Fruit fly (Drosophila melanogaster): ENCODE results near the gene Ptpa.

Gene Ptpa

dm6 chr2L:3345763-3346482 is 30.9 kb upstream of the Ptpa start (continued):
- TF ChIP-seq CG13894 (tag; optimal IDR thresholded peaks at IDR 0.05) = no peak
- no peak for TF ChIP-seq CG10321 (GFP tag; IDR thresholded peaks at IDR 0.05)
- peak; percentile 90 for TF ChIP-seq lbe (GFP tag; optimal IDR thresholded peaks at IDR 0.05)
- TF ChIP-seq CG1024 (GFP tag; IDR thresholded peaks at IDR 0.05) = no peak

DNA sequence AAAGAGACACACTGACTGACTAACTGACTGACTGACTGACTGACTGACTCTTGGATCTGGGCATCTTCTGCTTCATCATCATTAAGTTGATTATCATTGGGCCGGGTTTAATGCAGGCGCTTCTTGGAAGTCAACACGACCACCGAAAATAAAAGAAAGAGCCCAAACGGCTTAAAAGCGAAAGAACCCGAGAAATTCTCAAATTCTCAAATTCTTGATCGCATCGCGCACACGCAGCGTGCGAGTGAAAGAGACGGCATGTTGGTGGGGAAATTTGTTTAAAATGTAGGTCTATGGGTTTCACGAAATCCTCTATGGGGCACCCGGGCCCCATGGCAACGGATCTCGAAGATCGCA is 30.3 kb upstream of the Ptpa start:
- TF ChIP-seq CG10366 (GFP tag; IDR thresholded peaks at IDR 0.05) (no peak), CG11696 (GFP tag; IDR thresholded peaks at IDR 0.05) (no peak), Scr (GFP tag; IDR thresholded peaks at IDR 0.05; ENCODE audit: partially characterized antibody) (no peak), Stat92E (GFP tag; optimal IDR thresholded peaks at IDR 0.05) (peak in 1 of 3 experiments; percentile 91), CG6791 (GFP tag; IDR thresholded peaks at IDR 0.05; ENCODE audit: partially characterized antibody) (peak; percentile 53; the same call in 1 of the 3 replicates), zfh1 (GFP tag; IDR thresholded peaks at IDR 0.05) (no peak), Blimp-1 (GFP tag; optimal IDR thresholded peaks at IDR 0.05) (peak; percentile 24), bbx (GFP tag; IDR thresholded peaks at IDR 0.05; ENCODE audit: partially characterized antibody) (no peak), CG1832 (GFP tag; optimal IDR thresholded peaks at IDR 0.05) (peak; percentile 5), pros (GFP tag; optimal IDR thresholded peaks at IDR 0.05) (peak; percentile 37), luna (GFP tag; optimal IDR thresholded peaks at IDR 0.05) (no peak), Antp (GFP tag; optimal IDR thresholded peaks at IDR 0.05) (no peak), CG10209 (GFP tag; optimal IDR thresholded peaks at IDR 0.05) (peak; percentile 9), wek (GFP tag; optimal IDR thresholded peaks at IDR 0.05) (no peak), crol (GFP tag; IDR thresholded peaks at IDR 0.05) (peak; percentile 48; the same call in 1 of the 2 replicates), Hey (tag; optimal IDR thresholded peaks at IDR 0.05) (no peak)

DNA sequence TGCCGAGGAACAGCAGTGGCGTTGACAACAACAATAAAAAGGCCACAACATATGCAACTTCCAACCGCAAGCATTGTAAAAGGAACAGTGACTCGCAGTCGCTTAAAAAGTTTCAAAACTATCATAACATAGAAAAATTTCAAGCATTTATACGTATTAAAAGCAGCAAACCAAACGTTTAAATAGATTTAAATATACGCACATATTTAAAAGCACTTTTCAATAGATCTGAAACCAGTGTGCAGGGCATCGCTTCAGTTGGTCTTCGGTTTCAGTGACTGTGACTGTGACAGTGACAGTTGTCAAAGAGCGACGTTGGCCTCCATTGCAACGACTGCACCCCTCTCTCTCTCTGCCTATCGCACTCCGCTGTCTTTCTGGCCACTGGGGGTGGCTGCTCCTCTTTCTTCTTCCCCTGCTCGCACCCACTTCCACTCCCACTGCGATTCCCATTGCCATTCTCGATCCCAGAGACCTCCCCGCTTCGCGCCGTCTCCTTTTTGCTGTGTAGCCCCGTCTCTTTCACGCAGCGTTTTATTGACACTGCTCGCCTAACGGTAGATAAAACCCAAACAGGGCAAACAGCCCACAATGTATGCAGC is 28.6 kb upstream of the Ptpa start:
- TF ChIP-seq cas (GFP tag; IDR thresholded peaks at IDR 0.05) = peak; percentile 23; the same call in 1 of the 2 replicates
- peak; percentile 72 for TF ChIP-seq kah (GFP tag; optimal IDR thresholded peaks at IDR 0.05)
- peak; percentile 83 for TF ChIP-seq nau (GFP tag; optimal IDR thresholded peaks at IDR 0.05)
- TF ChIP-seq her (GFP tag; optimal IDR thresholded peaks at IDR 0.05) = peak; percentile 23
- no peak; the same call in 1 of the 2 replicates for TF ChIP-seq CG16779 (GFP tag; IDR thresholded peaks at IDR 0.05)
- peak; percentile 83 for TF ChIP-seq CG11504 (tag; optimal IDR thresholded peaks at IDR 0.05)
- peak; percentile 57 for TF ChIP-seq CG2202 (tag; optimal IDR thresholded peaks at IDR 0.05)
- TF ChIP-seq CG17328 (GFP tag; IDR thresholded peaks at IDR 0.05) = peak; percentile 92
- TF ChIP-seq schlank (tag; optimal IDR thresholded peaks at IDR 0.05) = no peak
- TF ChIP-seq Dip3 (GFP tag; optimal IDR thresholded peaks at IDR 0.05) = peak; percentile 6
- TF ChIP-seq Lhr (GFP tag; optimal IDR thresholded peaks at IDR 0.05) = peak; percentile 53
- TF ChIP-seq CG14710 (tag; optimal IDR thresholded peaks at IDR 0.05) = peak; percentile 66
- 0 out of 4 replicates have a peak, but pooled peaks have one; percentile 27 for TF ChIP-seq Dll (GFP tag; IDR thresholded peaks at IDR 0.05; ENCODE audit: partially characterized antibody)
- peak; percentile 23; the same call in 1 of the 2 replicates for TF ChIP-seq klu (GFP tag; IDR thresholded peaks at IDR 0.05)
- TF ChIP-seq btn (GFP tag; optimal IDR thresholded peaks at IDR 0.05) = peak; percentile 56
- TF ChIP-seq Sox102F (GFP tag; optimal IDR thresholded peaks at IDR 0.05) = peak; percentile 95
- peak; percentile 75 for TF ChIP-seq Sox100B (GFP tag; optimal IDR thresholded peaks at IDR 0.05)
- TF ChIP-seq abd-A (tag; optimal IDR thresholded peaks at IDR 0.05) = no peak
- TF ChIP-seq CG8281 (tag; optimal IDR thresholded peaks at IDR 0.05) = peak; percentile 41
- TF ChIP-seq unpg (GFP tag; optimal IDR thresholded peaks at IDR 0.05) = peak; percentile 87
- peak; percentile 89 for TF ChIP-seq Rx (GFP tag; IDR thresholded peaks at IDR 0.05)
- peak; percentile 75 for TF ChIP-seq CG6272 (GFP tag; IDR thresholded peaks at IDR 0.05)
- TF ChIP-seq CG3995 (GFP tag; optimal IDR thresholded peaks at IDR 0.05) = peak; percentile 85
- TF ChIP-seq croc (GFP tag; conservative IDR thresholded peaks at IDR 0.05) = peak; percentile 92
- peak; percentile 97 for TF ChIP-seq sens (GFP tag)
- no peak for TF ChIP-seq Lpt (GFP tag; optimal IDR thresholded peaks at IDR 0.05)
